Worm (Caenorhabditis elegans) whole organism, L1 larva: ENCODE data around the gene R53.5.
A peak's percentile ranks its signal among the peaks of the same experiment; 100 is the strongest.

Experiments
- mep-1 ChIP-seq: fragments of 150-350 bp; optimal IDR thresholded peaks from 2 replicates; lab custom pipeline; 2014; ENCODE audit warnings: missing biosample characterization, missing genetic modification characterization
- nhr-71 ChIP-seq: sonication (generic microtip); optimal IDR thresholded peaks from 2 replicates; lab custom pipeline; 2016; ENCODE audit warnings: mild to moderate bottlenecking, missing genetic modification characterization, moderate library complexity, missing compliant biosample characterization
- sup-37 ChIP-seq: fragments of 200-800 bp; sonication (Bioruptor generic); optimal IDR thresholded peaks from 2 replicates; lab custom pipeline; 2018; ENCODE audit warnings: mild to moderate bottlenecking, missing genetic modification characterization, missing compliant biosample characterization
- unc-98 ChIP-seq: fragments of 200-800 bp; sonication (Bioruptor generic); IDR thresholded peaks from 2 replicates; pipeline ENCODE4 v1.3.6; 2022; ENCODE audit warnings: missing genetic modification characterization, missing compliant biosample characterization

ce11 chrII:10012490-10012889, 42.2 kb upstream of the R53.5 start:
- TF ChIP-seq mep-1 (tag; lab: Kevin White, UChicago), result no peak
- no peak for TF ChIP-seq sup-37 (GFP tag; lab: Kevin White, UChicago)
- no peak for TF ChIP-seq unc-98
- TF ChIP-seq nhr-71 (tag; lab: Kevin White, UChicago), result peak; percentile 18
